Fruit fly (Drosophila melanogaster) whole organism, embryonic: ENCODE measurements around the gene CG13991.

Experiments
- B-H1 ChIP-seq: fragments of 200-800 bp; sonication (Bioruptor generic); IDR thresholded peaks from 3 replicates; pipeline ENCODE4 v1.3.6; 2022; ENCODE audit warnings: missing biosample characterization, missing genetic modification characterization
- CG1024 ChIP-seq: fragments of 200-800 bp; sonication (Bioruptor generic); IDR thresholded peaks from 2 replicates; pipeline ENCODE4 v1.3.6; 2022; ENCODE audit warnings: missing biosample characterization, missing genetic modification characterization
- CG11695 ChIP-seq: fragments of 200-800 bp; sonication (Bioruptor generic); IDR thresholded peaks from 3 replicates; pipeline ENCODE4 v1.3.6; 2022; ENCODE audit warnings: missing biosample characterization, missing genetic modification characterization
- CG1233 ChIP-seq: fragments of 200-800 bp; sonication (Bioruptor generic); optimal IDR thresholded peaks from 4 replicates; lab custom pipeline; 2018; ENCODE audit warnings: missing biosample characterization, mild to moderate bottlenecking, missing genetic modification characterization
- CG12391 ChIP-seq: fragments of 200-800 bp; sonication (Bioruptor generic); optimal IDR thresholded peaks from 3 replicates; lab custom pipeline; 2018; ENCODE audit warnings: missing biosample characterization, mild to moderate bottlenecking, missing genetic modification characterization, moderate library complexity
- CG12942 ChIP-seq: fragments of 200-800 bp; sonication (Bioruptor generic); optimal IDR thresholded peaks from 3 replicates; lab custom pipeline; 2016; ENCODE audit warnings: missing biosample characterization, missing genetic modification characterization
- CG17385 ChIP-seq: fragments of 200-800 bp; sonication (Bioruptor generic); optimal IDR thresholded peaks from 3 replicates; lab custom pipeline; 2018; ENCODE audit warnings: missing biosample characterization, mild to moderate bottlenecking, missing genetic modification characterization
- CG18619 ChIP-seq: fragments of 200-800 bp; sonication (Bioruptor generic); optimal IDR thresholded peaks from 3 replicates; lab custom pipeline; 2017; ENCODE audit warnings: missing biosample characterization, mild to moderate bottlenecking, missing genetic modification characterization
- CG2116 ChIP-seq: fragments of 200-800 bp; sonication (Bioruptor generic); optimal IDR thresholded peaks from 3 replicates; lab custom pipeline; 2018; ENCODE audit warnings: missing biosample characterization, mild to moderate bottlenecking, missing genetic modification characterization
- CG30020 ChIP-seq: fragments of 200-800 bp; optimal IDR thresholded peaks from 2 replicates; lab custom pipeline; 2019; ENCODE audit warnings: missing biosample characterization, mild to moderate bottlenecking, missing genetic modification characterization, moderate library complexity
- CG3407 ChIP-seq: fragments of 200-800 bp; sonication (Bioruptor generic); optimal IDR thresholded peaks from 2 replicates; lab custom pipeline; 2018; ENCODE audit warnings: missing biosample characterization, mild to moderate bottlenecking, missing genetic modification characterization
- CG3847 ChIP-seq: fragments of 200-800 bp; sonication (Bioruptor generic); IDR thresholded peaks from 2 replicates; pipeline ENCODE4 v1.3.6; 2022; ENCODE audit warnings: missing biosample characterization, missing genetic modification characterization
- CG4820 ChIP-seq: fragments of 200-800 bp; sonication (Bioruptor generic); optimal IDR thresholded peaks from 3 replicates; lab custom pipeline; 2016; ENCODE audit warnings: missing biosample characterization, missing genetic modification characterization
- CG5245 ChIP-seq: fragments of 200-800 bp; sonication (Bioruptor generic); optimal IDR thresholded peaks from 3 replicates; lab custom pipeline; 2016; ENCODE audit warnings: missing biosample characterization, missing genetic modification characterization
- CG6175 ChIP-seq: fragments of 200-800 bp; sonication (Bioruptor generic); IDR thresholded peaks from 3 replicates; pipeline ENCODE4 v1.3.6; 2022; ENCODE audit warnings: missing biosample characterization, missing genetic modification characterization
- CG8924 ChIP-seq: fragments of 200-800 bp; optimal IDR thresholded peaks from 3 replicates; lab custom pipeline; 2019; ENCODE audit warnings: missing biosample characterization, mild to moderate bottlenecking, missing genetic modification characterization, moderate library complexity
- CG8944 ChIP-seq: fragments of 200-800 bp; sonication (Bioruptor generic); optimal IDR thresholded peaks from 3 replicates; lab custom pipeline; 2016; ENCODE audit warnings: missing biosample characterization, missing genetic modification characterization
- Dad ChIP-seq: fragments of 200-800 bp; sonication (Bioruptor generic); optimal IDR thresholded peaks from 3 replicates; lab custom pipeline; 2016; ENCODE audit warnings: missing biosample characterization, missing genetic modification characterization
- Dip2 ChIP-seq: fragments of 200-800 bp; sonication (Bioruptor generic); IDR thresholded peaks from 2 replicates; pipeline ENCODE4 v1.3.6; 2022; ENCODE audit warnings: missing biosample characterization, missing genetic modification characterization
- Hsf ChIP-seq: fragments of 200-800 bp; sonication (Bioruptor generic); optimal IDR thresholded peaks from 3 replicates; lab custom pipeline; 2016; ENCODE audit warnings: missing biosample characterization, missing genetic modification characterization
- Jarid2 ChIP-seq: fragments of 200-800 bp; sonication (Bioruptor generic); optimal IDR thresholded peaks from 3 replicates; lab custom pipeline; 2017; ENCODE audit warnings: mild to moderate bottlenecking, missing biosample characterization, missing genetic modification reagents, missing genetic modification characterization
- Med ChIP-seq: fragments of 200-800 bp; sonication (Bioruptor generic); peaks from one replicate; lab custom pipeline; 2016; ENCODE audit warnings: missing biosample characterization, missing genetic modification characterization, mild to moderate bottlenecking, inconsistent platforms, moderate library complexity
- Myb ChIP-seq: fragments of 200-800 bp; sonication (Bioruptor generic); optimal IDR thresholded peaks from 2 replicates; lab custom pipeline; 2016; ENCODE audit warnings: missing biosample characterization, missing genetic modification characterization
- NC2β ChIP-seq: fragments of 200-800 bp; sonication (Bioruptor generic); optimal IDR thresholded peaks from 2 replicates; lab custom pipeline; 2016; ENCODE audit warnings: missing biosample characterization, missing genetic modification characterization
- Sin3A ChIP-seq: fragments of >200 bp; optimal IDR thresholded peaks from 2 replicates; lab custom pipeline; 2018
- Sox102F ChIP-seq: fragments of 200-800 bp; sonication (Bioruptor generic); optimal IDR thresholded peaks from 2 replicates; lab custom pipeline; 2018; ENCODE audit warnings: missing biosample characterization, mild to moderate bottlenecking, missing genetic modification characterization, moderate library complexity
- abd-A ChIP-seq: fragments of 200-800 bp; sonication (Bioruptor generic); optimal IDR thresholded peaks from 3 replicates; lab custom pipeline; 2019; ENCODE audit warnings: missing biosample characterization, mild to moderate bottlenecking, missing genetic modification characterization, moderate library complexity
- ase ChIP-seq: fragments of 200-800 bp; sonication (Bioruptor generic); IDR thresholded peaks from 3 replicates; pipeline ENCODE4 v1.3.6; 2022; ENCODE audit warnings: missing biosample characterization, missing genetic modification characterization
- bbx ChIP-seq: fragments of 200-800 bp; sonication (Bioruptor generic); IDR thresholded peaks from 2 replicates; pipeline ENCODE4 v1.3.6; 2022; ENCODE audit warnings: missing biosample characterization, missing genetic modification characterization; ENCODE audit not compliant: partially characterized antibody
- crc ChIP-seq: fragments of 200-800 bp; sonication (Bioruptor generic); optimal IDR thresholded peaks from 2 replicates; lab custom pipeline; 2016; ENCODE audit warnings: missing biosample characterization, missing genetic modification characterization
- crp ChIP-seq, 2 experiments: fragments of 200-800 bp; sonication (Bioruptor generic); optimal IDR thresholded peaks; 2 replicates in 1 of 2; 3 replicates in 1 of 2; lab custom pipeline; 2017; ENCODE audit warnings: missing biosample characterization in 2 of 2, missing genetic modification characterization in 2 of 2, mild to moderate bottlenecking in 1 of 2, moderate library complexity in 1 of 2
- da ChIP-seq: fragments of 200-800 bp; sonication (Bioruptor generic); optimal IDR thresholded peaks from 2 replicates; lab custom pipeline; 2016; ENCODE audit warnings: missing biosample characterization, missing genetic modification characterization
- danr ChIP-seq: fragments of 200-800 bp; sonication (Bioruptor generic); IDR thresholded peaks from 2 replicates; pipeline ENCODE4 v1.3.6; 2022; ENCODE audit warnings: missing biosample characterization, missing genetic modification characterization
- dati ChIP-seq: fragments of 200-800 bp; sonication (Bioruptor generic); IDR thresholded peaks from 2 replicates; pipeline ENCODE4 v1.3.6; 2022; ENCODE audit warnings: missing biosample characterization, missing genetic modification characterization
- grau ChIP-seq: fragments of 200-800 bp; optimal IDR thresholded peaks from 3 replicates; lab custom pipeline; 2019; ENCODE audit warnings: missing biosample characterization, mild to moderate bottlenecking, missing genetic modification characterization, moderate library complexity
- gsb ChIP-seq: fragments of 200-800 bp; sonication (Bioruptor generic); IDR thresholded peaks from 2 replicates; pipeline ENCODE4 v1.3.6; 2022; ENCODE audit warnings: missing biosample characterization, missing genetic modification characterization
- gt ChIP-seq: fragments of 200-800 bp; sonication (Bioruptor generic); IDR thresholded peaks from 2 replicates; pipeline ENCODE4 v1.3.6; 2022; ENCODE audit warnings: missing biosample characterization, missing genetic modification characterization
- her ChIP-seq: fragments of 200-800 bp; sonication (Bioruptor generic); optimal IDR thresholded peaks from 2 replicates; lab custom pipeline; 2016; ENCODE audit warnings: missing biosample characterization, missing genetic modification characterization
- hkb ChIP-seq, 2 experiments: fragments of 200-800 bp in 1 of 2; fragments of >200 bp in 1 of 2; sonication (Bioruptor generic) in 1 of 2; IDR thresholded peaks in 1 of 2; optimal IDR thresholded peaks in 1 of 2; 2 replicates each; pipeline versions ENCODE4 v1.3.6 to Lab custom; 2017 to 2022; ENCODE audit warnings: missing biosample characterization in 1 of 2, missing genetic modification characterization in 1 of 2
- kay ChIP-seq: fragments of 200-800 bp; sonication (Bioruptor generic); optimal IDR thresholded peaks from 2 replicates; lab custom pipeline; 2016; ENCODE audit warnings: missing biosample characterization, missing genetic modification characterization
- onecut ChIP-seq: fragments of 200-800 bp; sonication (Bioruptor generic); IDR thresholded peaks from 2 replicates; pipeline ENCODE4 v1.3.6; 2022; ENCODE audit warnings: missing biosample characterization, missing genetic modification characterization
- slbo ChIP-seq: fragments of 200-800 bp; sonication (Bioruptor generic); IDR thresholded peaks from 2 replicates; pipeline ENCODE4 v1.3.6; 2022; ENCODE audit warnings: missing biosample characterization, missing genetic modification characterization
- ssp ChIP-seq: fragments of 200-800 bp; sonication (Bioruptor generic); IDR thresholded peaks from 2 replicates; pipeline ENCODE4 v1.3.6; 2022; ENCODE audit warnings: missing biosample characterization, missing genetic modification characterization
- stwl ChIP-seq: fragments of 200-800 bp; sonication (Bioruptor generic); optimal IDR thresholded peaks from 3 replicates; lab custom pipeline; 2018; ENCODE audit warnings: missing biosample characterization, mild to moderate bottlenecking, missing genetic modification characterization, moderate library complexity
- trem ChIP-seq: fragments of 200-800 bp; optimal IDR thresholded peaks from 3 replicates; lab custom pipeline; 2019; ENCODE audit warnings: missing biosample characterization, mild to moderate bottlenecking, missing genetic modification characterization, moderate library complexity
- tx ChIP-seq: fragments of 200-800 bp; sonication (Bioruptor generic); optimal IDR thresholded peaks from 2 replicates; lab custom pipeline; 2016; ENCODE audit warnings: missing biosample characterization, missing genetic modification characterization
- unc-4 ChIP-seq: fragments of 200-800 bp; sonication (Bioruptor generic); IDR thresholded peaks from 2 replicates; pipeline ENCODE4 v1.3.6; 2022; ENCODE audit warnings: missing biosample characterization, missing genetic modification characterization; ENCODE audit not compliant: partially characterized antibody
- wdn ChIP-seq: fragments of 200-800 bp; sonication (Bioruptor generic); IDR thresholded peaks from 2 replicates; pipeline ENCODE4 v1.3.6; 2022; ENCODE audit warnings: missing biosample characterization, missing genetic modification characterization
- zen ChIP-seq: fragments of 200-800 bp; sonication (Bioruptor generic); optimal IDR thresholded peaks from 3 replicates; lab custom pipeline; 2018; ENCODE audit warnings: missing biosample characterization, mild to moderate bottlenecking, missing genetic modification characterization, moderate library complexity

The CG13991 gene

DNA sequence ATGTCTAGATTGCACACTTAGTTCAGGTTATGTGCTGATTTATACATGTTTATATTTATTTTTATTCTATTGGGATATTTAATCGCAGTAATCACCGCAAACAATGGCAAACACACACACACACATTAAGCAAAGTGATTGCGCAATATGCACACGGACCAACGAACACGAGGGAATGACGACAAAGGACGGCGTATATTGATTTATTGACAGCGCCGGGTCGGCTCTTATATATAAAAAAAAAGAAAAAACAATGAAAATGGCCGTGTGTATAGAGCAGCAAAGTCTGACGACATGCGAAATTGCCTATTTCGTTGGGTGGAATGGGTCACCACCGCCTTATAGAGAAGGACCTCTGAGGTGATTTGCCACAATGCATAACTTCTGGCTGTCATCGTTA is 28.4 kb upstream of the CG13991 start:
- TF ChIP-seq slbo (no peak), unc-4 (GFP tag; lab: Robert Waterston, UW) (no peak), Sin3A (lab: Kevin White, UChicago) (no peak), abd-A (peak; percentile 33), dati (GFP tag; lab: Robert Waterston, UW) (no peak), ase (no peak), Sox102F (no peak), CG8944 (GFP tag; lab: Kevin White, UChicago) (no peak), onecut (GFP tag; lab: Robert Waterston, UW) (peak; percentile 89), crc (GFP tag; lab: Kevin White, UChicago) (no peak), Dip2 (no peak)
- TF ChIP-seq, all 482 proteins: peak for 2

DNA sequence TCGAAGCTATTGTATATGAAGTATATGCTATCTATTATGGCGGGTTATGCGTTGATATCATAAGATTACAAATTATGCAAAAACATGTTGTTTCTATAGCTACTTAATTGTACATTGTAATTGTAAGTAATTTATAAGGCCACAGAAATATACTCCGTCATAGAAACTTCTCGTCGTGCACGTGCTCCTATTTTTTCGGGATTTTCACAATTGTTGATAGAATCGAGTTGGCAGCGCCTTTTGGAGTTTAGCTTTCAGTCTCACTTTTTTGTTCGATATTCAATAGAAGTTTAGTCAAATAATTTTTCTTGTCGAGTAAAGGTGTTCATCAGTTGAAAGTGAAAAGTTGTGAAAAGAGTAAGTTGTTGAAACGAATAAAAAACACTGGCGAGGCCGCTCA is 21.0 kb upstream of the CG13991 start, which contains the start of gene CG31642:
TSS of gene CG31642 (plus strand) at position 301 of the 400 bp plus-strand sequence.
- peak; percentile 31 for TF ChIP-seq trem (tag; lab: Kevin White, UChicago)
- peak; percentile 23 for TF ChIP-seq stwl (tag; lab: Kevin White, UChicago)
- no peak for TF ChIP-seq da (GFP tag; lab: Kevin White, UChicago)
- TF ChIP-seq crp (GFP tag; optimal IDR thresholded peaks at IDR 0.05; lab: Kevin White, UChicago), result no peak
- TF ChIP-seq, all 482 proteins: peak for 2

DNA sequence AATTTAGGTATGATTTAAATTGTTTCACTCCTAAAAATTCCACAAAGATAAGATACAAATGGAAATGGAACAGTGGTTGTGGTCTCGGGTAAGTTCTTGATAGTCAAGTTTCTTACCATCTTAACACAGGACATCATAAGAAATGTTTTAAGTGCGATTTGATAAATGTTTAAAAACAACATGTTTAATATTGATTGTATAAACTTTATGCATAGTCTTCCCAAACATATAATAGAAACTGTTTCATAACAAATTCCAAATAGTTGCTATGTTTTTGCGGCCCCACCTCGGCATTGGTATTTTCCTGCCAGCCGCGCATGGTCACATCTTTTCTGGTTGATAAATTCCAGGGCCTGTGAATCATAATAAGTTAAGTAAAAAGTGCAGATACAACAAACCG is 14.4 kb upstream of the CG13991 start, which contains the start of gene Arpc4:
TSS of gene Arpc4 (plus strand) at position 318 of the 400 bp plus-strand sequence.
- peak; percentile 25 for TF ChIP-seq CG18619 (GFP tag; lab: Kevin White, UChicago)
- peak; percentile 65 for TF ChIP-seq CG2116 (GFP tag; lab: Kevin White, UChicago)
- TF ChIP-seq tx (GFP tag; lab: Kevin White, UChicago), result peak; percentile 42
- peak; percentile 75 for TF ChIP-seq CG12391
- peak; percentile 68 for TF ChIP-seq CG3847 (GFP tag; lab: Robert Waterston, UW)
- TF ChIP-seq CG8944 (GFP tag; lab: Kevin White, UChicago), result peak; percentile 22
- TF ChIP-seq Myb (GFP tag; lab: Kevin White, UChicago), result peak; percentile 60
- TF ChIP-seq her (GFP tag; lab: Kevin White, UChicago), result peak; percentile 22
- TF ChIP-seq CG3407, result no peak
- peak; percentile 92 for TF ChIP-seq Med (GFP tag; lab: Kevin White, UChicago)
- no peak for TF ChIP-seq gsb (GFP tag; lab: Robert Waterston, UW)
- peak; percentile 7 for TF ChIP-seq Dad (GFP tag; lab: Kevin White, UChicago)
- TF ChIP-seq bbx (GFP tag; lab: Robert Waterston, UW), result no peak
- no peak for TF ChIP-seq danr (GFP tag; lab: Robert Waterston, UW)
- TF ChIP-seq Hsf, result peak; percentile 36
- TF ChIP-seq kay, result peak; percentile 57
- peak; percentile 13 for TF ChIP-seq CG1233 (GFP tag; lab: Kevin White, UChicago)
- peak; percentile 4 for TF ChIP-seq CG17385 (GFP tag; lab: Kevin White, UChicago)
- peak; percentile 69 for TF ChIP-seq CG1024 (GFP tag; lab: Robert Waterston, UW)
- TF ChIP-seq NC2β (GFP tag; lab: Kevin White, UChicago), result no peak
- TF ChIP-seq CG30020, result peak; percentile 81
- peak; percentile 55 for TF ChIP-seq CG8924 (tag; lab: Kevin White, UChicago)
- no peak for TF ChIP-seq zen (tag; lab: Kevin White, UChicago)
- TF ChIP-seq Jarid2, result peak; percentile 29
- TF ChIP-seq ssp (GFP tag; lab: Robert Waterston, UW), result peak; percentile 57
- TF ChIP-seq grau, result no peak
- TF ChIP-seq CG5245 (GFP tag; lab: Kevin White, UChicago), result no peak
- peak; percentile 35; the same call in 1 of the 3 replicates for TF ChIP-seq CG11695 (GFP tag; lab: Robert Waterston, UW)
- TF ChIP-seq CG12942 (GFP tag; lab: Kevin White, UChicago), result peak; percentile 37
- no peak for TF ChIP-seq hkb (optimal IDR thresholded peaks at IDR 0.05; lab: Kevin White, UChicago)
- TF ChIP-seq hkb (GFP tag; IDR thresholded peaks at IDR 0.05; lab: Robert Waterston, UW), result no peak
- TF ChIP-seq CG6175, result no peak
- TF ChIP-seq gt (GFP tag; lab: Robert Waterston, UW), result no peak
- TF ChIP-seq CG4820 (GFP tag; lab: Kevin White, UChicago), result peak; percentile 22
- TF ChIP-seq B-H1 (GFP tag; lab: Robert Waterston, UW), result no peak; the same call in 2 of the 3 replicates
- TF ChIP-seq wdn, result peak; percentile 49; the same call in 1 of the 2 replicates
